Worm (Caenorhabditis elegans) whole organism, L1 larva: ENCODE data around the gene col-78.

ENCODE experiments used
- C04F5.9 ChIP-seq: sonication (generic microtip); optimal IDR thresholded peaks from 2 replicates; lab custom pipeline; 2016; ENCODE audit warnings: missing genetic modification characterization, missing compliant biosample characterization
- alr-1 ChIP-seq: fragments of 200-800 bp; sonication (Bioruptor generic); optimal IDR thresholded peaks from 2 replicates; lab custom pipeline; 2018; ENCODE audit warnings: borderline replicate concordance, mild to moderate bottlenecking, missing genetic modification characterization, missing compliant biosample characterization
- blmp-1 ChIP-seq: fragments of 150-350 bp; optimal IDR thresholded peaks from 2 replicates; lab custom pipeline; 2014; ENCODE audit warnings: missing biosample characterization, missing genetic modification characterization
- ceh-8 ChIP-seq: fragments of 200-800 bp; sonication (Bioruptor generic); optimal IDR thresholded peaks from 2 replicates; lab custom pipeline; 2018; ENCODE audit warnings: mild to moderate bottlenecking, missing genetic modification characterization, moderate library complexity, missing compliant biosample characterization
- dpl-1 ChIP-seq, 3 experiments: fragments of 150-350 bp in 2 of 3; sonication (generic microtip) in 1 of 3; optimal IDR thresholded peaks; 2 replicates each; lab custom pipeline; 2014 to 2017; ENCODE audit warnings: missing biosample characterization in 3 of 3, missing genetic modification characterization in 3 of 3, missing genetic modification reagents in 3 of 3
- dsc-1 ChIP-seq: sonication (generic microtip); optimal IDR thresholded peaks from 2 replicates; lab custom pipeline; 2016; ENCODE audit warnings: mild to moderate bottlenecking, missing genetic modification characterization, missing compliant biosample characterization
- efl-1 ChIP-seq, 4 experiments: fragments of 150-350 bp; optimal IDR thresholded peaks in 3 of 4; peaks in 1 of 4; 1 replicate in 1 of 4; 2 replicates in 3 of 4; lab custom pipeline; 2014; ENCODE audit warnings: missing biosample characterization in 2 of 4, missing genetic modification characterization in 2 of 4, missing genetic modification reagents in 2 of 4
- efl-3 ChIP-seq: fragments of 200-800 bp; sonication (Bioruptor generic); optimal IDR thresholded peaks from 2 replicates; lab custom pipeline; 2018; ENCODE audit warnings: mild to moderate bottlenecking, missing genetic modification characterization, missing compliant biosample characterization
- egl-13 ChIP-seq: sonication (generic microtip); optimal IDR thresholded peaks from 2 replicates; lab custom pipeline; 2016; ENCODE audit warnings: missing genotype, missing genetic modification reagents, missing genetic modification characterization, missing compliant biosample characterization
- egl-27 ChIP-seq, 2 experiments: fragments of 150-350 bp in 1 of 2; sonication (generic microtip); optimal IDR thresholded peaks; 3 replicates each; lab custom pipeline; 2017 to 2018; ENCODE audit warnings: missing biosample characterization in 2 of 2, missing genetic modification characterization in 2 of 2, missing genetic modification reagents in 2 of 2
- elt-2 ChIP-seq: sonication (generic microtip); optimal IDR thresholded peaks from 2 replicates; lab custom pipeline; 2016; ENCODE audit warnings: missing genetic modification characterization, mild to moderate bottlenecking, inconsistent platforms, missing compliant biosample characterization, missing genetic modification reagents
- elt-3 ChIP-seq, 6 experiments: fragments of 150-350 bp in 1 of 6; sonication (generic microtip); optimal IDR thresholded peaks; 2 replicates each; lab custom pipeline; 2017 to 2018; ENCODE audit warnings: missing biosample characterization in 6 of 6, missing genetic modification characterization in 6 of 6, inconsistent platforms in 1 of 6
- fkh-8 ChIP-seq: sonication (generic microtip); optimal IDR thresholded peaks from 2 replicates; lab custom pipeline; 2016; ENCODE audit warnings: mild to moderate bottlenecking, missing genetic modification characterization, missing compliant biosample characterization
- hlh-17 ChIP-seq: fragments of 200-800 bp; sonication (Bioruptor generic); optimal IDR thresholded peaks from 2 replicates; lab custom pipeline; 2018; ENCODE audit warnings: missing genetic modification characterization, mild to moderate bottlenecking, missing compliant biosample characterization, moderate library complexity, borderline replicate concordance
- hlh-4 ChIP-seq: sonication (generic microtip); optimal IDR thresholded peaks from 2 replicates; lab custom pipeline; 2016; ENCODE audit warnings: mild to moderate bottlenecking, missing genetic modification characterization, missing compliant biosample characterization
- lin-14 ChIP-seq: fragments of 200-800 bp; sonication (Bioruptor generic); optimal IDR thresholded peaks from 2 replicates; lab custom pipeline; 2018; ENCODE audit warnings: mild to moderate bottlenecking, missing genetic modification characterization, moderate library complexity, missing compliant biosample characterization
- lin-39 ChIP-seq: fragments of 150-350 bp; optimal IDR thresholded peaks from 2 replicates; lab custom pipeline; 2014; ENCODE audit warnings: missing biosample characterization, missing genetic modification reagents, missing genetic modification characterization
- lir-3 ChIP-seq: sonication (generic microtip); optimal IDR thresholded peaks from 2 replicates; lab custom pipeline; 2016; ENCODE audit warnings: mild to moderate bottlenecking, missing genetic modification characterization, moderate library complexity, missing compliant biosample characterization; ENCODE audit not compliant: poor library complexity
- lsy-2 ChIP-seq, 2 experiments: fragments of 150-350 bp; optimal IDR thresholded peaks; 2 replicates each; lab custom pipeline; 2014; ENCODE audit warnings: missing biosample characterization in 2 of 2, missing genetic modification characterization in 2 of 2
- mab-9 ChIP-seq: fragments of 200-800 bp; sonication (Bioruptor generic); IDR thresholded peaks from 2 replicates; pipeline ENCODE4 v1.3.6; 2022; ENCODE audit warnings: missing genetic modification reagents, missing genetic modification characterization, missing compliant biosample characterization
- nhr-11 ChIP-seq: fragments of 150-350 bp; optimal IDR thresholded peaks from 2 replicates; lab custom pipeline; 2014; ENCODE audit warnings: missing biosample characterization, missing genetic modification characterization
- nhr-47 ChIP-seq: sonication (generic microtip); optimal IDR thresholded peaks from 2 replicates; lab custom pipeline; 2016; ENCODE audit warnings: mild to moderate bottlenecking, missing genetic modification characterization, moderate library complexity, missing compliant biosample characterization
- nhr-71 ChIP-seq: sonication (generic microtip); optimal IDR thresholded peaks from 2 replicates; lab custom pipeline; 2016; ENCODE audit warnings: mild to moderate bottlenecking, missing genetic modification characterization, moderate library complexity, missing compliant biosample characterization
- nhr-85 ChIP-seq: sonication (generic microtip); peaks from one replicate; lab custom pipeline; 2016; ENCODE audit warnings: missing genetic modification characterization, inconsistent platforms, missing compliant biosample characterization
- nhr-90 ChIP-seq: sonication (generic microtip); optimal IDR thresholded peaks from 2 replicates; lab custom pipeline; 2016; ENCODE audit warnings: mild to moderate bottlenecking, missing genetic modification characterization, missing compliant biosample characterization; ENCODE audit not compliant: poor library complexity
- pag-3 ChIP-seq: sonication (generic microtip); optimal IDR thresholded peaks from 2 replicates; lab custom pipeline; 2017; ENCODE audit warnings: missing genetic modification characterization, mild to moderate bottlenecking, missing compliant biosample characterization, antibody characterized with exemption, borderline replicate concordance; ENCODE audit not compliant: insufficient read depth
- pqm-1 ChIP-seq: sonication (generic microtip); optimal IDR thresholded peaks from 3 replicates; lab custom pipeline; 2017; ENCODE audit warnings: missing biosample characterization, missing genetic modification characterization
- rnt-1 ChIP-seq: sonication (generic microtip); optimal IDR thresholded peaks from 2 replicates; lab custom pipeline; 2016; ENCODE audit warnings: mild to moderate bottlenecking, missing genetic modification characterization, moderate library complexity, missing compliant biosample characterization
- snu-23 ChIP-seq: sonication (generic microtip); optimal IDR thresholded peaks from 2 replicates; lab custom pipeline; 2016; ENCODE audit warnings: missing genetic modification characterization, missing compliant biosample characterization
- unc-98 ChIP-seq: fragments of 200-800 bp; sonication (Bioruptor generic); IDR thresholded peaks from 2 replicates; pipeline ENCODE4 v1.3.6; 2022; ENCODE audit warnings: missing genetic modification characterization, missing compliant biosample characterization
- vab-15 ChIP-seq: sonication (generic microtip); optimal IDR thresholded peaks from 2 replicates; lab custom pipeline; 2017; ENCODE audit warnings: missing genotype, mild to moderate bottlenecking, missing genetic modification characterization, missing compliant biosample characterization
- zag-1 ChIP-seq: fragments of 150-350 bp; optimal IDR thresholded peaks from 2 replicates; lab custom pipeline; 2014; ENCODE audit warnings: missing biosample characterization, missing genetic modification characterization
- ztf-4 ChIP-seq: fragments of 150-350 bp; optimal IDR thresholded peaks from 2 replicates; lab custom pipeline; 2014; ENCODE audit warnings: missing biosample characterization, missing genetic modification characterization

Gene col-78

ce11 chrII:9144366-9144765 is 8.0 kb upstream of the col-78 start:
- TF ChIP-seq snu-23 (GFP tag; lab: Kevin White, UChicago) = no peak
- no peak for TF ChIP-seq egl-13 (tag; lab: Kevin White, UChicago)
- no peak for TF ChIP-seq C04F5.9
- TF ChIP-seq mab-9 (GFP tag; lab: Robert Waterston, UW) = no peak
- peak; percentile 3 for TF ChIP-seq lin-14 (GFP tag; lab: Kevin White, UChicago)
- peak; percentile 81 for TF ChIP-seq fkh-8
- TF ChIP-seq lin-39 (tag; lab: Kevin White, UChicago) = no peak
- peak; percentile 30 for TF ChIP-seq nhr-47 (tag; lab: Kevin White, UChicago)
- no peak for TF ChIP-seq zag-1 (tag; lab: Kevin White, UChicago)
- TF ChIP-seq dsc-1 (tag; lab: Kevin White, UChicago) = no peak
- TF ChIP-seq alr-1 = no peak
- TF ChIP-seq egl-27 (tag; optimal IDR thresholded peaks at IDR 0.05; lab: Kevin White, UChicago) = no peak
- no peak for TF ChIP-seq pag-3
- TF ChIP-seq lir-3 (tag; lab: Kevin White, UChicago) = no peak
- TF ChIP-seq nhr-71 = peak; percentile 58
- TF ChIP-seq ceh-8 (GFP tag; lab: Kevin White, UChicago) = no peak

ce11 chrII:9145961-9146360 is 6.4 kb upstream of the col-78 start, which contains the start of gene W07A12.4:
TSS of gene W07A12.4 (plus strand) at chrII:9146261.
- no peak for TF ChIP-seq dpl-1 (GFP tag; optimal IDR thresholded peaks at IDR 0.05; lab: Kevin White, UChicago)
- peak; percentile 44 for TF ChIP-seq hlh-4 (tag; lab: Kevin White, UChicago)
- TF ChIP-seq nhr-85 (tag; lab: Kevin White, UChicago) = peak; percentile 48

- TF ChIP-seq blmp-1 (peak; percentile 77), elt-3 (tag; optimal IDR thresholded peaks at IDR 0.05; lab: Kevin White, UChicago) (peak in 1 of 6 experiments; percentile 64), efl-3 (GFP tag; lab: Kevin White, UChicago) (no peak), lsy-2 (tag; optimal IDR thresholded peaks at IDR 0.05; lab: Kevin White, UChicago) (no peak), lir-3 (tag; lab: Kevin White, UChicago) (no peak), pqm-1 (tag; lab: Kevin White, UChicago) (no peak), nhr-85 (tag; lab: Kevin White, UChicago) (no peak), lin-14 (GFP tag; lab: Kevin White, UChicago) (peak; percentile 19)
These were observed 4.3 kb upstream of the col-78 start for ce11 chrII:9148079-9148478.

- TF ChIP-seq nhr-11 (tag; lab: Kevin White, UChicago) = no peak
- TF ChIP-seq hlh-17 (GFP tag; lab: Kevin White, UChicago) = no peak
- no peak for TF ChIP-seq rnt-1
- TF ChIP-seq alr-1 = no peak
- TF ChIP-seq elt-2 (tag; lab: Kevin White, UChicago) = no peak
- no peak for TF ChIP-seq vab-15 (tag; lab: Kevin White, UChicago)
- TF ChIP-seq hlh-4 (tag; lab: Kevin White, UChicago) = no peak
- TF ChIP-seq nhr-90 (tag; lab: Kevin White, UChicago) = no peak
- TF ChIP-seq lir-3 (tag; lab: Kevin White, UChicago) = no peak
- TF ChIP-seq efl-3 (GFP tag; lab: Kevin White, UChicago) = no peak
- no peak for TF ChIP-seq unc-98 (GFP tag; lab: Robert Waterston, UW)
- no peak for TF ChIP-seq efl-1 (optimal IDR thresholded peaks at IDR 0.05; lab: Kevin White, UChicago)
- TF ChIP-seq efl-1 (GFP tag; optimal IDR thresholded peaks at IDR 0.05 in 1 of 2; lab: Kevin White, UChicago) = no peak
- TF ChIP-seq nhr-47 (tag; lab: Kevin White, UChicago) = no peak
- no peak for TF ChIP-seq ztf-4 (tag; lab: Kevin White, UChicago)
- TF ChIP-seq pqm-1 (tag; lab: Kevin White, UChicago) = no peak
- no peak for TF ChIP-seq elt-3 (tag; optimal IDR thresholded peaks at IDR 0.05; lab: Kevin White, UChicago)
- TF ChIP-seq fkh-8 = no peak
These were observed 2.0 kb downstream of the col-78 start for ce11 chrII:9154339-9154738.
